Worm (Caenorhabditis elegans) whole organism, L4/young adult: ENCODE data around the gene lec-10.

Experiments
- W03F9.2 ChIP-seq: fragments of 150-350 bp; optimal IDR thresholded peaks from 2 replicates; lab custom pipeline; 2014; ENCODE audit warnings: missing biosample characterization, missing genetic modification characterization
- him-1 ChIP-seq: sonication (generic microtip); optimal IDR thresholded peaks from 2 replicates; lab custom pipeline; 2016; ENCODE audit warnings: missing genotype, missing genetic modification reagents, missing genetic modification characterization, missing compliant biosample characterization

- TF ChIP-seq W03F9.2 (no peak), him-1 (no peak)
Observed at ce11 chrV:6505339-6505811, 16.5 kb upstream of the lec-10 start, which contains the start of gene W01A11.7.
